Fruit fly (Drosophila melanogaster): ENCODE measurements around the gene ChLD3.
A peak's percentile ranks its signal among the peaks of the same experiment; 100 is the strongest.

The ChLD3 gene

dm6 chr2L:16743055-16743805 lies 4.6 kb downstream of the ChLD3 start, which contains the start of the genes LSm7 and BuGZ (continued):
- TF ChIP-seq crp (GFP tag; optimal IDR thresholded peaks at IDR 0.05) = peak in 1 of 2 experiments; percentile 39
- TF ChIP-seq nerfin-1 (tag; optimal IDR thresholded peaks at IDR 0.05) = peak; percentile 17
- TF ChIP-seq gt (GFP tag; IDR thresholded peaks at IDR 0.05) = no peak
- TF ChIP-seq repo (GFP tag; optimal IDR thresholded peaks at IDR 0.05) = no peak
- no peak for TF ChIP-seq CG4282 (GFP tag; optimal IDR thresholded peaks at IDR 0.05)
- no peak for TF ChIP-seq CG4707 (GFP tag; optimal IDR thresholded peaks at IDR 0.05)
- no peak for TF ChIP-seq en (GFP tag; optimal IDR thresholded peaks at IDR 0.05)
- no peak for TF ChIP-seq CG32772 (GFP tag; IDR thresholded peaks at IDR 0.05)
- TF ChIP-seq CG12071 (GFP tag; optimal IDR thresholded peaks at IDR 0.05) = no peak
- TF ChIP-seq run (tag; optimal IDR thresholded peaks at IDR 0.05) = no peak
- no peak; the same call in 1 of the 3 replicates for TF ChIP-seq CG17361 (GFP tag; IDR thresholded peaks at IDR 0.05)
- TF ChIP-seq pan (optimal IDR thresholded peaks at IDR 0.05) = no peak
- TF ChIP-seq pan (GFP tag; optimal IDR thresholded peaks at IDR 0.05 in 1 of 2, IDR thresholded peaks at IDR 0.05 in 1 of 2) = no peak
- peak; percentile 66 for TF ChIP-seq Xbp1 (GFP tag; optimal IDR thresholded peaks at IDR 0.05)
- peak; percentile 24; the same call in 1 of the 2 replicates for TF ChIP-seq slbo (GFP tag; IDR thresholded peaks at IDR 0.05)
- TF ChIP-seq Bdp1 (GFP tag; optimal IDR thresholded peaks at IDR 0.05) = no peak
- no peak for TF ChIP-seq schlank (tag; optimal IDR thresholded peaks at IDR 0.05)
- no peak for TF ChIP-seq p53 (GFP tag; optimal IDR thresholded peaks at IDR 0.05)
- no peak for TF ChIP-seq CG7786 (GFP tag; optimal IDR thresholded peaks at IDR 0.05)
- TF ChIP-seq CG4424 (GFP tag; optimal IDR thresholded peaks at IDR 0.05) = peak; percentile 54
- peak; percentile 75 for TF ChIP-seq Scr (GFP tag; IDR thresholded peaks at IDR 0.05; ENCODE audit: partially characterized antibody)
- TF ChIP-seq Ptx1 (GFP tag; IDR thresholded peaks at IDR 0.05) = no peak
- peak; percentile 19 for TF ChIP-seq CG6765 (GFP tag; optimal IDR thresholded peaks at IDR 0.05)
- peak; percentile 31 for TF ChIP-seq gcm (GFP tag; optimal IDR thresholded peaks at IDR 0.05)
- no peak for TF ChIP-seq da (GFP tag; optimal IDR thresholded peaks at IDR 0.05)
- TF ChIP-seq CG17802 (tag; optimal IDR thresholded peaks at IDR 0.05) = no peak
- TF ChIP-seq CG12219 (GFP tag; optimal IDR thresholded peaks at IDR 0.05) = no peak
- no peak for TF ChIP-seq CG10462 (GFP tag; optimal IDR thresholded peaks at IDR 0.05)
- no peak for TF ChIP-seq CG8478 (optimal IDR thresholded peaks at IDR 0.05)
- peak; percentile 14 to 77 for TF ChIP-seq Pdp1 (GFP tag; optimal IDR thresholded peaks at IDR 0.05)
- TF ChIP-seq gsb-n (tag; optimal IDR thresholded peaks at IDR 0.05) = no peak
- TF ChIP-seq CG10366 (GFP tag; IDR thresholded peaks at IDR 0.05) = no peak
- TF ChIP-seq gem (tag; optimal IDR thresholded peaks at IDR 0.05) = no peak
- TF ChIP-seq Taf1 (GFP tag; IDR thresholded peaks at IDR 0.05) = no peak
- no peak for TF ChIP-seq fd96Cb (tag; optimal IDR thresholded peaks at IDR 0.05)
- no peak for TF ChIP-seq CG11247 (GFP tag; IDR thresholded peaks at IDR 0.05)
- no peak for TF ChIP-seq bigmax (GFP tag; optimal IDR thresholded peaks at IDR 0.05)
- no peak for TF ChIP-seq CG2120 (GFP tag; optimal IDR thresholded peaks at IDR 0.05)
- TF ChIP-seq HmgZ (tag; optimal IDR thresholded peaks at IDR 0.05) = no peak
- no peak for TF ChIP-seq nau (GFP tag; optimal IDR thresholded peaks at IDR 0.05)
- TF ChIP-seq CoRest (tag; optimal IDR thresholded peaks at IDR 0.05) = no peak
- TF ChIP-seq CG7963 (GFP tag; IDR thresholded peaks at IDR 0.05; ENCODE audit: partially characterized antibody) = no peak
- no peak for TF ChIP-seq prd (optimal IDR thresholded peaks at IDR 0.05)
- TF ChIP-seq prd (GFP tag; IDR thresholded peaks at IDR 0.05) = no peak
- TF ChIP-seq CG11085 (GFP tag; IDR thresholded peaks at IDR 0.05) = no peak
- peak; percentile 62 for TF ChIP-seq CG3847 (GFP tag; IDR thresholded peaks at IDR 0.05)
- no peak for TF ChIP-seq tgo (GFP tag; IDR thresholded peaks at IDR 0.05)
- no peak for TF ChIP-seq eyg (GFP tag; optimal IDR thresholded peaks at IDR 0.05)
- TF ChIP-seq crol (GFP tag; IDR thresholded peaks at IDR 0.05) = no peak
- no peak for TF ChIP-seq CG5180 (GFP tag; optimal IDR thresholded peaks at IDR 0.05)
- no peak for TF ChIP-seq danr (GFP tag; IDR thresholded peaks at IDR 0.05)

All from whole organism, embryonic.